Worm (Caenorhabditis elegans) whole organism, mixed stage, embryonic: ENCODE measurements around the gene F46E10.2.
A peak's percentile ranks its signal among the peaks of the same experiment; 100 is the strongest.

Source experiments
- ceh-39 ChIP-seq: fragments of 150-350 bp; optimal IDR thresholded peaks from 2 replicates; lab custom pipeline; 2014; ENCODE audit warnings: missing biosample characterization, missing genetic modification characterization
- elt-3 ChIP-seq: fragments of 150-350 bp; optimal IDR thresholded peaks from 2 replicates; lab custom pipeline; 2014; ENCODE audit warnings: missing biosample characterization, missing genetic modification characterization
- nhr-2 ChIP-seq: fragments of 150-350 bp; optimal IDR thresholded peaks from 2 replicates; lab custom pipeline; 2014; ENCODE audit warnings: missing biosample characterization, missing genetic modification characterization
- nhr-28 ChIP-seq: fragments of 150-350 bp; optimal IDR thresholded peaks from 2 replicates; lab custom pipeline; 2014; ENCODE audit warnings: missing biosample characterization, missing genetic modification characterization
- nhr-76 ChIP-seq: sonication (generic microtip); optimal IDR thresholded peaks from 2 replicates; lab custom pipeline; 2017; ENCODE audit warnings: missing biosample characterization, missing genetic modification characterization
- sem-2 ChIP-seq: fragments of 200-800 bp; sonication (Bioruptor generic); optimal IDR thresholded peaks from 2 replicates; lab custom pipeline; 2018; ENCODE audit warnings: mild to moderate bottlenecking, missing genetic modification characterization, missing compliant biosample characterization
- sptf-1 ChIP-seq: sonication (generic microtip); optimal IDR thresholded peaks from 2 replicates; lab custom pipeline; 2017; ENCODE audit warnings: mild to moderate bottlenecking, missing genetic modification characterization, moderate library complexity, missing compliant biosample characterization
- zip-8 ChIP-seq: fragments of 150-350 bp; optimal IDR thresholded peaks from 2 replicates; lab custom pipeline; 2014; ENCODE audit warnings: missing biosample characterization, missing genetic modification characterization

DNA sequence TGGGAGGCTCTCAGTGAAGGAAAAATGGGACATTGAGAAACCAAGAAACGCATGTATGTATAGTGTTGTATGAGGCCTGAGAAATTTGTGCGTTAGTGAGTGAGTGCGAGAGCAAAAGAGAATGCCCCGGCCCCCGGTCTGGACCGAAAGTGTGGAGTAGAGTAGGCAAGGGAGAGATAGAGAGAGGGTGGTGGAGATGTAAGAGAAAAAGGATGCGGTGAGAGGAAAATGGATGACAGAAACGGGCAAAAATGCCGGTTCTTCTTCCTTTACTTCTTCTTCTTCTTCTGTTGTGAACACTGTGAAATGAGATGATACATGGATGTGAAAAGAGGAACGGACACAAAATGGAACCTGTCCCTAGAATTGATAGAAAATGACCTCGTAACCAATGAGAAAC, 18.1 kb downstream of the F46E10.2 start:
- TF ChIP-seq elt-3 (no peak), zip-8 (tag; lab: Kevin White, UChicago) (no peak), sptf-1 (peak; percentile 44), sem-2 (GFP tag; lab: Kevin White, UChicago) (no peak), nhr-76 (tag; lab: Kevin White, UChicago) (no peak), nhr-28 (tag; lab: Kevin White, UChicago) (no peak), nhr-2 (no peak), ceh-39 (tag; lab: Kevin White, UChicago) (no peak)
